Fruit fly (Drosophila melanogaster): ENCODE measurements around the gene Ublcp1.

DNA sequence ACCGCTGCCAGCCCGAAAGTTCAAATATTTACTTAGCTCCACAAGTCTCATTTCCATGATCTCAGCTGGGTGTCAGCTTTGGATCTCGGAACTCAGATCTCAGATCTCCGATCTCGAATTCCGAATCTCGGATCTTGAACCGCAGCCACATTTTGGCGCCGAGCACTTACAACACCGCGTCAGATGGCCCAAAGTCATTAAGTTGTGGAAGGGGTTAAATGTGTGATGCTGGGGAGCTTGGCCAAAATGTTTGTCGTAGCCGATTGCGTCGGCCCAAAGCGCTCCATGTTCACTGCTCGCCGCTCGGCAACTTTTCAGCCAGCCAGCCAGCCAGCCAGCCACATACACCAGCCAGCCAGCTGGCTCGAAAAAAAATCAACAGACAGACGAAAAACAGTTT lies 49.3 kb upstream of the Ublcp1 start, which contains the start of gene CG6688:
- TF ChIP-seq rn (GFP tag; IDR thresholded peaks at IDR 0.05): no peak
- no peak for TF ChIP-seq CG32121 (GFP tag; IDR thresholded peaks at IDR 0.05)
- no peak for TF ChIP-seq EcR (GFP tag; optimal IDR thresholded peaks at IDR 0.05)
- TF ChIP-seq CG14655 (GFP tag; optimal IDR thresholded peaks at IDR 0.05): no peak
- TF ChIP-seq CG17806 (tag; optimal IDR thresholded peaks at IDR 0.05): no peak
- TF ChIP-seq CG9948 (tag; optimal IDR thresholded peaks at IDR 0.05): no peak
- TF ChIP-seq CG8159 (tag; optimal IDR thresholded peaks at IDR 0.05): no peak
- no peak for TF ChIP-seq Pif1A (GFP tag; optimal IDR thresholded peaks at IDR 0.05)

Data from whole organism, pupa.